Worm (Caenorhabditis elegans) whole organism, mixed stage, embryonic: ENCODE results near the gene mai-1.

Experiments used
- cnd-1 ChIP-seq: fragments of 200-800 bp; sonication (Bioruptor generic); optimal IDR thresholded peaks from 2 replicates; lab custom pipeline; 2018; ENCODE audit warnings: mild to moderate bottlenecking, missing genetic modification characterization, missing compliant biosample characterization
- lin-32 ChIP-seq: fragments of 200-800 bp; sonication (Bioruptor generic); optimal IDR thresholded peaks from 2 replicates; lab custom pipeline; 2018; ENCODE audit warnings: mild to moderate bottlenecking, missing genetic modification characterization, missing compliant biosample characterization
- nhr-237 ChIP-seq: fragments of 150-350 bp; optimal IDR thresholded peaks from 2 replicates; lab custom pipeline; 2014; ENCODE audit warnings: missing biosample characterization, missing genetic modification characterization
- pha-4 ChIP-seq: fragments of 150-350 bp; optimal IDR thresholded peaks from 2 replicates; lab custom pipeline; 2018; ENCODE audit warnings: missing biosample characterization, missing genetic modification reagents, missing genetic modification characterization

DNA sequence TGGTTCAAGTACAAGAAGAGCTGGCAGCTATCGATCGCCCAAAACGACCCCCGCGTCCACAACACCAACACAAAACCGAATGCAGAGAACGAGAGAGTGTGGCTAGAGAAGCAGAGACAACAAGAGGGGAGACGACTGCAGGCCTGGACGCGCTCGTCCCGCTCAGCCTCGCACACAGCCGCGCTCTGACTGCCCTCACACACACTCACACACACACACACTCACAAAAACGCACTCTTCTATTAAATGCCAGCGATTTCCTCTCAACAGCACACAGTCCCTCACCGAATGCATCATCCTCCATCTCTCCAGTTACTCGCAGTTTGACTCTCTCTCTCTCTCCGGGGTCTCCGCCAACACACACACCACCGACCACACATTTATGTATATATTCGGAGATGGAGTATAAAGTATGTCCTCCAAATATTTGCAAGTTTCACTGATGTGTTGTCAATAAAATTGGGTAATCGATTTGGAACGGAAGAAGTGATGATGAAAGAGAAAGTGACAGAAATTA, 11.3 kb upstream of the mai-1 start:
- peak; percentile 83 for TF ChIP-seq cnd-1
- peak; percentile 94 for TF ChIP-seq pha-4
- peak; percentile 48 for TF ChIP-seq lin-32
- TF ChIP-seq nhr-237: peak; percentile 93
